Worm (Caenorhabditis elegans) whole organism, late embryonic: Measurements from ENCODE around the gene D2096.11.

ENCODE experiments used
- C08G9.2 ChIP-seq: sonication (generic microtip); optimal IDR thresholded peaks from 2 replicates; lab custom pipeline; 2016; ENCODE audit warnings: mild to moderate bottlenecking, missing genetic modification characterization, moderate library complexity, missing compliant biosample characterization
- C38D4.7 ChIP-seq: fragments of 200-800 bp; sonication (Bioruptor generic); optimal IDR thresholded peaks from 2 replicates; lab custom pipeline; 2018; ENCODE audit warnings: mild to moderate bottlenecking, missing genetic modification characterization, moderate library complexity, missing compliant biosample characterization
- F13H6.1 ChIP-seq: sonication (generic microtip); optimal IDR thresholded peaks from 2 replicates; lab custom pipeline; 2016; ENCODE audit warnings: missing genetic modification characterization, missing compliant biosample characterization
- K02D7.2 ChIP-seq: sonication (generic microtip); optimal IDR thresholded peaks from 2 replicates; lab custom pipeline; 2017; ENCODE audit warnings: mild to moderate bottlenecking, missing genetic modification characterization, missing compliant biosample characterization
- T23F11.4 ChIP-seq: fragments of 200-800 bp; sonication (Bioruptor generic); optimal IDR thresholded peaks from 2 replicates; lab custom pipeline; 2018; ENCODE audit warnings: mild to moderate bottlenecking, missing genetic modification characterization, missing compliant biosample characterization
- Y22D7AL.16 ChIP-seq: sonication (generic microtip); optimal IDR thresholded peaks from 2 replicates; lab custom pipeline; 2016; ENCODE audit warnings: missing genetic modification characterization, missing compliant biosample characterization
- ahr-1 ChIP-seq: sonication (generic microtip); optimal IDR thresholded peaks from 2 replicates; lab custom pipeline; 2016; ENCODE audit warnings: missing genetic modification characterization, missing compliant biosample characterization
- ama-1 ChIP-seq: fragments of 150-350 bp; optimal IDR thresholded peaks from 2 replicates; lab custom pipeline; 2014
- ceh-14 ChIP-seq: sonication (generic microtip); optimal IDR thresholded peaks from 2 replicates; lab custom pipeline; 2016; ENCODE audit warnings: missing genotype, missing genetic modification characterization, missing compliant biosample characterization
- ceh-19 ChIP-seq: fragments of 200-800 bp; sonication (Bioruptor generic); optimal IDR thresholded peaks from 2 replicates; lab custom pipeline; 2018; ENCODE audit warnings: mild to moderate bottlenecking, missing genetic modification characterization, missing compliant biosample characterization
- ceh-22 ChIP-seq: sonication (generic microtip); optimal IDR thresholded peaks from 2 replicates; lab custom pipeline; 2017; ENCODE audit warnings: missing biosample characterization, missing genetic modification characterization
- ceh-24 ChIP-seq: sonication (generic microtip); optimal IDR thresholded peaks from 2 replicates; lab custom pipeline; 2016; ENCODE audit warnings: mild to moderate bottlenecking, missing genetic modification characterization, missing compliant biosample characterization
- ceh-30 ChIP-seq: fragments of 150-350 bp; optimal IDR thresholded peaks from 2 replicates; lab custom pipeline; 2014; ENCODE audit warnings: missing biosample characterization, missing genetic modification characterization
- ceh-31 ChIP-seq: sonication (generic microtip); optimal IDR thresholded peaks from 2 replicates; lab custom pipeline; 2016; ENCODE audit warnings: missing genetic modification characterization, missing compliant biosample characterization
- ceh-34 ChIP-seq: sonication (generic microtip); optimal IDR thresholded peaks from 2 replicates; lab custom pipeline; 2016; ENCODE audit warnings: mild to moderate bottlenecking, missing genetic modification characterization, missing compliant biosample characterization
- ceh-45 ChIP-seq: fragments of 200-800 bp; sonication (Bioruptor generic); IDR thresholded peaks from 2 replicates; pipeline ENCODE4 v1.3.6; 2022; ENCODE audit warnings: missing genetic modification reagents, missing genetic modification characterization, missing compliant biosample characterization
- ceh-48 ChIP-seq: sonication (generic microtip); optimal IDR thresholded peaks from 2 replicates; lab custom pipeline; 2016; ENCODE audit warnings: missing genetic modification characterization, inconsistent platforms, missing compliant biosample characterization
- ceh-6 ChIP-seq: fragments of 200-800 bp; sonication (Bioruptor generic); optimal IDR thresholded peaks from 2 replicates; lab custom pipeline; 2018; ENCODE audit warnings: mild to moderate bottlenecking, missing genetic modification characterization, missing compliant biosample characterization
- che-1 ChIP-seq: sonication (generic microtip); optimal IDR thresholded peaks from 2 replicates; lab custom pipeline; 2016; ENCODE audit warnings: mild to moderate bottlenecking, missing genetic modification characterization, missing compliant biosample characterization
- elt-2 ChIP-seq: sonication (generic microtip); optimal IDR thresholded peaks from 2 replicates; lab custom pipeline; 2016; ENCODE audit warnings: missing genetic modification reagents, missing genetic modification characterization, missing compliant biosample characterization
- elt-4 ChIP-seq: sonication (generic microtip); optimal IDR thresholded peaks from 2 replicates; lab custom pipeline; 2016; ENCODE audit warnings: missing genetic modification characterization, missing compliant biosample characterization
- eyg-1 ChIP-seq: sonication (generic microtip); optimal IDR thresholded peaks from 2 replicates; lab custom pipeline; 2016; ENCODE audit warnings: missing genotype, missing genetic modification characterization, missing compliant biosample characterization
- fax-1 ChIP-seq: sonication (generic microtip); optimal IDR thresholded peaks from 2 replicates; lab custom pipeline; 2016; ENCODE audit warnings: missing genotype, missing genetic modification characterization, missing compliant biosample characterization
- fkh-6 ChIP-seq: sonication (generic microtip); optimal IDR thresholded peaks from 2 replicates; lab custom pipeline; 2016; ENCODE audit warnings: missing genetic modification characterization, missing compliant biosample characterization
- hlh-13 ChIP-seq: fragments of 200-800 bp; sonication (Bioruptor generic); optimal IDR thresholded peaks from 2 replicates; lab custom pipeline; 2018; ENCODE audit warnings: mild to moderate bottlenecking, missing genetic modification characterization, missing compliant biosample characterization
- hlh-15 ChIP-seq: sonication (generic microtip); optimal IDR thresholded peaks from 2 replicates; lab custom pipeline; 2016; ENCODE audit warnings: missing genetic modification characterization, missing compliant biosample characterization
- hlh-30 ChIP-seq: sonication (generic microtip); optimal IDR thresholded peaks from 2 replicates; lab custom pipeline; 2017; ENCODE audit warnings: antibody characterized with exemption, missing genetic modification characterization, missing compliant biosample characterization; ENCODE audit not compliant: insufficient read depth
- hlh-6 ChIP-seq: sonication (generic microtip); optimal IDR thresholded peaks from 2 replicates; lab custom pipeline; 2016; ENCODE audit warnings: missing genotype, missing genetic modification characterization, missing compliant biosample characterization
- hlh-8 ChIP-seq: sonication (generic microtip); optimal IDR thresholded peaks from 2 replicates; lab custom pipeline; 2016; ENCODE audit warnings: missing genotype, missing genetic modification characterization, missing compliant biosample characterization
- lim-6 ChIP-seq: sonication (generic microtip); optimal IDR thresholded peaks from 2 replicates; lab custom pipeline; 2016; ENCODE audit warnings: missing genetic modification characterization, missing compliant biosample characterization
- lin-11 ChIP-seq: fragments of 200-800 bp; sonication (Bioruptor generic); optimal IDR thresholded peaks from 2 replicates; lab custom pipeline; 2018; ENCODE audit warnings: mild to moderate bottlenecking, missing genetic modification characterization, missing compliant biosample characterization
- madf-2 ChIP-seq: sonication (generic microtip); optimal IDR thresholded peaks from 2 replicates; lab custom pipeline; 2017; ENCODE audit warnings: missing genetic modification characterization, missing compliant biosample characterization
- mec-3 ChIP-seq: sonication (generic microtip); optimal IDR thresholded peaks from 2 replicates; lab custom pipeline; 2016; ENCODE audit warnings: borderline replicate concordance, missing genetic modification characterization, missing compliant biosample characterization
- nfya-1 ChIP-seq: sonication (generic microtip); optimal IDR thresholded peaks from 2 replicates; lab custom pipeline; 2017; ENCODE audit warnings: missing genetic modification characterization, mild to moderate bottlenecking, missing compliant biosample characterization, antibody characterized with exemption, moderate library complexity
- nhr-232 ChIP-seq: sonication (generic microtip); optimal IDR thresholded peaks from 2 replicates; lab custom pipeline; 2016; ENCODE audit warnings: missing genetic modification characterization, missing compliant biosample characterization
- npax-4 ChIP-seq: sonication (generic microtip); optimal IDR thresholded peaks from 2 replicates; lab custom pipeline; 2016; ENCODE audit warnings: missing genetic modification characterization, missing compliant biosample characterization
- odd-2 ChIP-seq: sonication (generic microtip); optimal IDR thresholded peaks from 2 replicates; lab custom pipeline; 2017; ENCODE audit warnings: antibody characterized with exemption, mild to moderate bottlenecking, missing genetic modification characterization, missing compliant biosample characterization
- pag-3 ChIP-seq: sonication (generic microtip); optimal IDR thresholded peaks from 2 replicates; lab custom pipeline; 2016; ENCODE audit warnings: missing compliant biosample characterization, missing genetic modification characterization, borderline replicate concordance
- pha-2 ChIP-seq: sonication (generic microtip); optimal IDR thresholded peaks from 2 replicates; lab custom pipeline; 2017; ENCODE audit warnings: mild to moderate bottlenecking, missing genetic modification characterization, missing compliant biosample characterization
- pqm-1 ChIP-seq: sonication (generic microtip); optimal IDR thresholded peaks from 2 replicates; lab custom pipeline; 2016; ENCODE audit warnings: missing genetic modification characterization, missing compliant biosample characterization
- pros-1 ChIP-seq: fragments of 150-350 bp; optimal IDR thresholded peaks from 2 replicates; lab custom pipeline; 2014; ENCODE audit warnings: missing biosample characterization, missing genetic modification reagents, missing genetic modification characterization
- ref-2 ChIP-seq: sonication (generic microtip); optimal IDR thresholded peaks from 2 replicates; lab custom pipeline; 2016; ENCODE audit warnings: missing genetic modification characterization, missing compliant biosample characterization
- rnt-1 ChIP-seq: sonication (generic microtip); optimal IDR thresholded peaks from 2 replicates; lab custom pipeline; 2016; ENCODE audit warnings: missing genetic modification characterization, missing compliant biosample characterization
- sdc-2 ChIP-seq: sonication (generic microtip); optimal IDR thresholded peaks from 2 replicates; lab custom pipeline; 2016; ENCODE audit warnings: missing genotype, missing genetic modification characterization, missing compliant biosample characterization
- sox-2 ChIP-seq: fragments of 200-800 bp; sonication (Bioruptor generic); IDR thresholded peaks from 2 replicates; pipeline ENCODE4 v1.3.6; 2022; ENCODE audit warnings: missing genetic modification reagents, missing genetic modification characterization, missing compliant biosample characterization
- syd-9 ChIP-seq: sonication (generic microtip); optimal IDR thresholded peaks from 2 replicates; lab custom pipeline; 2016; ENCODE audit warnings: mild to moderate bottlenecking, missing genetic modification characterization, moderate library complexity, missing compliant biosample characterization
- tbx-2 ChIP-seq: sonication (generic microtip); optimal IDR thresholded peaks from 2 replicates; lab custom pipeline; 2016; ENCODE audit warnings: missing genetic modification characterization, missing compliant biosample characterization
- tbx-7 ChIP-seq: sonication (generic microtip); optimal IDR thresholded peaks from 2 replicates; lab custom pipeline; 2016; ENCODE audit warnings: missing genotype, missing genetic modification characterization, missing compliant biosample characterization
- unc-3 ChIP-seq, 2 experiments: fragments of 200-800 bp in 1 of 2; sonication (Bioruptor generic) in 1 of 2; sonication (generic microtip) in 1 of 2; conservative IDR thresholded peaks in 1 of 2; optimal IDR thresholded peaks in 1 of 2; 2 replicates each; pipeline versions ENCODE4 v1.3.6 to Lab custom; 2016 to 2022; ENCODE audit warnings: missing compliant biosample characterization in 2 of 2, missing genetic modification characterization in 2 of 2, missing genetic modification reagents in 1 of 2
- unc-42 ChIP-seq: sonication (generic microtip); optimal IDR thresholded peaks from 2 replicates; lab custom pipeline; 2016; ENCODE audit warnings: missing genotype, missing genetic modification characterization, missing compliant biosample characterization
- unc-55 ChIP-seq: sonication (generic microtip); optimal IDR thresholded peaks from 2 replicates; lab custom pipeline; 2017; ENCODE audit warnings: missing biosample characterization, missing genetic modification reagents, missing genetic modification characterization
- unc-86 ChIP-seq: sonication (generic microtip); optimal IDR thresholded peaks from 2 replicates; lab custom pipeline; 2016; ENCODE audit warnings: missing genetic modification characterization, missing compliant biosample characterization
- zip-5 ChIP-seq: sonication (generic microtip); optimal IDR thresholded peaks from 2 replicates; lab custom pipeline; 2016; ENCODE audit warnings: missing genetic modification characterization, missing compliant biosample characterization

Gene D2096.11

DNA sequence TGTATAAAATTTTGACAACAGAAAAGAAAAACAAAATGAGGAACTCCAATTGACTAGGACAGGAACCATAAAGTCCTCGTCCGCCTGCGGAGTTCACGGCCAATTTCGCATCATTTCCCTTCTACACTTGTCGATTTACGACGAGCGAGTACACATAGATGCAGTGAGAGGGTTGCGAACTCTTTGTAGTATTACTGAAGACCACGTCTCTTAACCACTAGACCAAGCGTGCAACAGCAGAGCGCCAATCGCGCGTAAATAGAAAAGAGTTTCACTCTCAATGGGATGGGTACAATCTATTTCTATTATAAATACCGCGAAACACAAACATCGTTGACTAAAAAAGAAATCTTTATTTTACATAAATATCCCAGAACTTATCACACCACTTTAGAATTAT is 18.6 kb downstream of the D2096.11 start:
- no peak for TF ChIP-seq mec-3 (tag; lab: Kevin White, UChicago)
- peak; percentile 49 for TF ChIP-seq pros-1 (tag; lab: Kevin White, UChicago)
- peak; percentile 84 for TF ChIP-seq unc-86 (tag; lab: Kevin White, UChicago)
- no peak for TF ChIP-seq ama-1 (lab: Kevin White, UChicago)
- TF ChIP-seq hlh-6, result peak; percentile 89
- TF ChIP-seq ceh-34, result peak; percentile 87
- TF ChIP-seq hlh-13 (GFP tag; lab: Kevin White, UChicago), result peak; percentile 83
- TF ChIP-seq ceh-30 (tag; lab: Kevin White, UChicago), result peak; percentile 53
- TF ChIP-seq nhr-232 (tag; lab: Kevin White, UChicago), result peak; percentile 82
- TF ChIP-seq ceh-45 (GFP tag; lab: Robert Waterston, UW), result peak; percentile 52; the same call in 1 of the 2 replicates
- TF ChIP-seq tbx-2 (tag; lab: Kevin White, UChicago), result peak; percentile 86
- TF ChIP-seq pqm-1, result peak; percentile 16
- peak; percentile 86 for TF ChIP-seq che-1
- peak; percentile 65 for TF ChIP-seq unc-55 (GFP tag; lab: Kevin White, UChicago)
- TF ChIP-seq ceh-31 (tag; lab: Kevin White, UChicago), result peak; percentile 72
- TF ChIP-seq sox-2 (GFP tag; lab: Robert Waterston, UW), result peak; percentile 72
- no peak for TF ChIP-seq ceh-22 (tag; lab: Kevin White, UChicago)
- peak; percentile 67 for TF ChIP-seq hlh-15 (tag; lab: Kevin White, UChicago)
- peak; percentile 70 for TF ChIP-seq zip-5
- TF ChIP-seq unc-3 (GFP tag; conservative IDR thresholded peaks at IDR 0.05; lab: Robert Waterston, UW), result peak; percentile 65; the same call in 1 of the 2 replicates
- peak; percentile 79 for TF ChIP-seq unc-3 (tag; optimal IDR thresholded peaks at IDR 0.05; lab: Kevin White, UChicago)
- peak; percentile 39 for TF ChIP-seq pag-3
- peak; percentile 34 for TF ChIP-seq tbx-7 (tag; lab: Kevin White, UChicago)
- TF ChIP-seq odd-2 (tag; lab: Kevin White, UChicago), result peak; percentile 79
- TF ChIP-seq elt-4 (tag; lab: Kevin White, UChicago), result no peak
- peak; percentile 77 for TF ChIP-seq ceh-48 (tag; lab: Kevin White, UChicago)
- peak; percentile 66 for TF ChIP-seq hlh-8 (tag; lab: Kevin White, UChicago)
- peak; percentile 89 for TF ChIP-seq syd-9 (tag; lab: Kevin White, UChicago)
- peak; percentile 77 for TF ChIP-seq sdc-2 (tag; lab: Kevin White, UChicago)
- peak; percentile 86 for TF ChIP-seq madf-2 (tag; lab: Kevin White, UChicago)
- peak; percentile 66 for TF ChIP-seq fax-1
- peak; percentile 86 for TF ChIP-seq pha-2 (tag; lab: Kevin White, UChicago)
- TF ChIP-seq C08G9.2, result peak; percentile 69
- TF ChIP-seq hlh-30, result peak; percentile 56
- peak; percentile 77 for TF ChIP-seq npax-4 (tag; lab: Kevin White, UChicago)
- TF ChIP-seq C38D4.7, result peak; percentile 87
- TF ChIP-seq lim-6 (tag; lab: Kevin White, UChicago), result no peak
- TF ChIP-seq K02D7.2 (tag; lab: Kevin White, UChicago), result peak; percentile 51
- TF ChIP-seq ahr-1 (tag; lab: Kevin White, UChicago), result peak; percentile 33
- peak; percentile 75 for TF ChIP-seq ceh-19 (GFP tag; lab: Kevin White, UChicago)
- peak; percentile 94 for TF ChIP-seq elt-2
- TF ChIP-seq lin-11 (tag; lab: Kevin White, UChicago), result peak; percentile 84
- no peak for TF ChIP-seq ceh-24 (tag; lab: Kevin White, UChicago)
- peak; percentile 80 for TF ChIP-seq fkh-6 (tag; lab: Kevin White, UChicago)
- TF ChIP-seq ref-2 (tag; lab: Kevin White, UChicago), result peak; percentile 92
- TF ChIP-seq T23F11.4 (GFP tag; lab: Kevin White, UChicago), result peak; percentile 63
- TF ChIP-seq ceh-6 (GFP tag; lab: Kevin White, UChicago), result peak; percentile 87
- TF ChIP-seq Y22D7AL.16 (tag; lab: Kevin White, UChicago), result peak; percentile 70
- TF ChIP-seq ceh-14 (tag; lab: Kevin White, UChicago), result peak; percentile 62
- peak; percentile 61 for TF ChIP-seq unc-42 (tag; lab: Kevin White, UChicago)
- TF ChIP-seq rnt-1 (tag; lab: Kevin White, UChicago), result peak; percentile 50
- TF ChIP-seq F13H6.1, result peak; percentile 64
- peak; percentile 67 for TF ChIP-seq nfya-1
- TF ChIP-seq eyg-1 (tag; lab: Kevin White, UChicago), result peak; percentile 77
